Worm (Caenorhabditis elegans): Measurements from ENCODE around the gene col-121.

DNA sequence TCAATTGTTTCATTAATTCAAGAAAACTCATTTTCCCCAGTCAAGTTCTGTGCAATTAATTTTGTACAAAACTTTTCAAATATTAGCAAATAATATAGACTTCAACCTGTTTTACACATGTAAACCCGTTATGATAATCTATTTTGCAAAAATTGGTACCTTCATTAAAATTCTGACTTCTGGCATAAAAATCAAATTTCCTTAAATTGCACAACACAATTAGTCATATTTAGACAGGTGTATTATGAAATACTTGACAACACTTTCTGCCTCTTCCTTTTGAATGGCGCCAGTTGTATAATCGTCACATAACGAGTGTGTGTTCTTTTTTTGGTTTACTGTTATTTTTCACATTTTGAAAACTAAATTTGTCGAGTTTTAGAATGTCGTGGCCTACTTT is 24.9 kb downstream of the col-121 start, which contains the start of gene fbxc-58:
- no peak for TF ChIP-seq F23B12.7 (tag; optimal IDR thresholded peaks at IDR 0.05; ENCODE audit: insufficient read depth)
- no peak for TF ChIP-seq ceh-27 (GFP tag; optimal IDR thresholded peaks at IDR 0.05)
- TF ChIP-seq nfyb-1 (GFP tag; IDR thresholded peaks at IDR 0.05), result no peak
- TF ChIP-seq xnd-1 (tag; optimal IDR thresholded peaks at IDR 0.05), result no peak
- TF ChIP-seq lin-35 (GFP tag; optimal IDR thresholded peaks at IDR 0.05), result no peak
- no peak for TF ChIP-seq ceh-91 (GFP tag; IDR thresholded peaks at IDR 0.05)
- no peak for TF ChIP-seq K11D2.4 (GFP tag; IDR thresholded peaks at IDR 0.05)
- TF ChIP-seq ama-1 (optimal IDR thresholded peaks at IDR 0.05), result no peak
- TF ChIP-seq ama-1 (GFP tag; optimal IDR thresholded peaks at IDR 0.05), result no peak
- TF ChIP-seq Y53F4B.3 (GFP tag; IDR thresholded peaks at IDR 0.05), result no peak
- TF ChIP-seq hmg-1.2 (GFP tag; IDR thresholded peaks at IDR 0.05), result no peak
- TF ChIP-seq mel-28 (tag; optimal IDR thresholded peaks at IDR 0.05; ENCODE audit: borderline replicate concordance), result no peak
